Fruit fly (Drosophila melanogaster) whole organism, adult: ENCODE measurements around the gene tgo.

Experiments
- CG11617 ChIP-seq: fragments of 200-800 bp; sonication (Bioruptor generic); optimal IDR thresholded peaks from 2 replicates; lab custom pipeline; 2017; ENCODE audit warnings: mild to moderate bottlenecking, missing biosample characterization, missing genetic modification reagents, missing genetic modification characterization
- CG12768 ChIP-seq: fragments of 200-800 bp; sonication (Bioruptor generic); optimal IDR thresholded peaks from 2 replicates; lab custom pipeline; 2017; ENCODE audit warnings: missing biosample characterization, missing genetic modification characterization, mild to moderate bottlenecking, moderate library complexity, missing genetic modification reagents
- CG14711 ChIP-seq: fragments of 200-800 bp; sonication (Bioruptor generic); optimal IDR thresholded peaks from 2 replicates; lab custom pipeline; 2018; ENCODE audit warnings: missing biosample characterization, mild to moderate bottlenecking, missing genetic modification characterization, moderate library complexity
- CG1620 ChIP-seq: fragments of 200-800 bp; sonication (Bioruptor generic); optimal IDR thresholded peaks from 2 replicates; lab custom pipeline; 2016; ENCODE audit warnings: missing biosample characterization, missing genetic modification characterization
- CG33017 ChIP-seq: fragments of 200-800 bp; sonication (Bioruptor generic); optimal IDR thresholded peaks from 2 replicates; lab custom pipeline; 2018; ENCODE audit warnings: missing biosample characterization, mild to moderate bottlenecking, missing genetic modification characterization, moderate library complexity
- CG5204 ChIP-seq: fragments of 200-800 bp; sonication (Bioruptor generic); optimal IDR thresholded peaks from 2 replicates; lab custom pipeline; 2016; ENCODE audit warnings: missing biosample characterization, missing genetic modification characterization
- CG7045 ChIP-seq: fragments of 200-800 bp; sonication (Bioruptor generic); optimal IDR thresholded peaks from 2 replicates; lab custom pipeline; 2017; ENCODE audit warnings: missing biosample characterization, mild to moderate bottlenecking, missing genetic modification characterization
- CG7101 ChIP-seq: fragments of 200-800 bp; sonication (Bioruptor generic); optimal IDR thresholded peaks from 2 replicates; lab custom pipeline; 2018; ENCODE audit warnings: missing biosample characterization, mild to moderate bottlenecking, missing genetic modification characterization, moderate library complexity
- Clk ChIP-seq: fragments of 200-800 bp; sonication (Bioruptor generic); optimal IDR thresholded peaks from 2 replicates; lab custom pipeline; 2017; ENCODE audit warnings: missing biosample characterization, missing genetic modification characterization
- Crg-1 ChIP-seq: fragments of 200-800 bp; sonication (Bioruptor generic); optimal IDR thresholded peaks from 2 replicates; lab custom pipeline; 2016; ENCODE audit warnings: missing biosample characterization, missing genetic modification characterization
- Hr96 ChIP-seq: fragments of 200-800 bp; sonication (Bioruptor generic); optimal IDR thresholded peaks from 2 replicates; lab custom pipeline; 2016; ENCODE audit warnings: missing biosample characterization, missing genetic modification characterization
- Mnt ChIP-seq: fragments of 200-800 bp; sonication (Bioruptor generic); optimal IDR thresholded peaks from 2 replicates; lab custom pipeline; 2016; ENCODE audit warnings: missing biosample characterization, mild to moderate bottlenecking, missing genetic modification characterization
- bab1 ChIP-seq: fragments of 200-800 bp; sonication (Bioruptor generic); optimal IDR thresholded peaks from 3 replicates; lab custom pipeline; 2019; ENCODE audit warnings: missing biosample characterization, mild to moderate bottlenecking, missing genetic modification characterization, moderate library complexity
- cic ChIP-seq: fragments of 200-800 bp; sonication (Bioruptor generic); optimal IDR thresholded peaks from 2 replicates; lab custom pipeline; 2017; ENCODE audit warnings: missing biosample characterization, mild to moderate bottlenecking, missing genetic modification characterization, moderate library complexity
- cnc ChIP-seq, 2 experiments: fragments of >200 bp; optimal IDR thresholded peaks; 2 replicates each; lab custom pipeline; 2017
- kay ChIP-seq: fragments of 200-800 bp; sonication (Bioruptor generic); peaks from one replicate; lab custom pipeline; 2016; ENCODE audit warnings: missing biosample characterization, missing genetic modification characterization, borderline replicate concordance
- ovo ChIP-seq: fragments of 200-800 bp; sonication (Bioruptor generic); optimal IDR thresholded peaks from 2 replicates; lab custom pipeline; 2016; ENCODE audit warnings: missing biosample characterization, missing genetic modification characterization
- pad ChIP-seq: fragments of 200-800 bp; sonication (Bioruptor generic); optimal IDR thresholded peaks from 3 replicates; lab custom pipeline; 2017; ENCODE audit warnings: missing biosample characterization, missing genetic modification characterization, mild to moderate bottlenecking, moderate library complexity, missing genetic modification reagents
- tj ChIP-seq: fragments of 200-800 bp; sonication (Bioruptor generic); optimal IDR thresholded peaks from 3 replicates; lab custom pipeline; 2017; ENCODE audit warnings: missing biosample characterization, mild to moderate bottlenecking, missing genetic modification characterization, moderate library complexity
- toe ChIP-seq: fragments of 200-800 bp; sonication (Bioruptor generic); optimal IDR thresholded peaks from 2 replicates; lab custom pipeline; 2016; ENCODE audit warnings: missing biosample characterization, missing genetic modification characterization

The tgo gene

dm6 chr3R:9057032-9057397 is 37.2 kb upstream of the tgo start:
- TF ChIP-seq toe (GFP tag; lab: Kevin White, UChicago), result no peak
- TF ChIP-seq CG7101, result no peak
- TF ChIP-seq Hr96, result no peak
- no peak for TF ChIP-seq CG11617
- TF ChIP-seq Crg-1 (GFP tag; lab: Kevin White, UChicago), result no peak
- no peak for TF ChIP-seq cic (GFP tag; lab: Kevin White, UChicago)
- TF ChIP-seq CG12768 (GFP tag; lab: Kevin White, UChicago), result no peak

DNA sequence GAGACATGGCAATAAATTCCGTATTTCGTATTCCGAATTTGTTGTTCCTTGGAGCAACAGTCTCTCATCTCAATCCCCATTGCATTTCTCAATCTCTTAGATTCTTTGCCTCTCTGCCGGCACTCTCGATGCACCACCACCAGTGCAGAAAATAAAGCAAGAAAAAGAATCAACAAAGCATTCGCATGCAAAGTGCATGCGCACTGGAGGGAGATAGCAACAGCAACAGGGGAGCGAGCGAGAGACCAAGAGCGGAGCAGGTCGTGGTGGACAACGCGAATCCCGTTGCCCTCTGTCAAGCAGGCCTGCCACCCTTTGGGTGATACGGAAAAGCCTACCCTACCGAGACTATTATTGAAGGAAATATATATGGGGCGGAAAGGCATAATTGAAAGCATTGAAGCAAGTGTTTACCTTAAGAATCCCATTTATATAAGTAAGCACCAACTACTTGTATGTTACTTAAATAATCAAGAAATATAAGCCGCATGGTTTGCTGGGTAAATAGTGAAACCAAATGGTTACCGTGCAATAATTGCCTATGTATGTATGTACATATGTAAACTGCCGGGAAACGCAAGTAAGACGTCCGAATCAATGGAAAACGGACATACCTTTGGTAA is 36.7 kb upstream of the tgo start:
- TF ChIP-seq pad (peak; percentile 90), Mnt (GFP tag; lab: Kevin White, UChicago) (peak; percentile 37), ovo (peak; percentile 40), kay (GFP tag; lab: Kevin White, UChicago) (peak; percentile 83), CG7101 (no peak), CG11617 (no peak), CG1620 (GFP tag; lab: Kevin White, UChicago) (no peak), Hr96 (peak; percentile 50), toe (GFP tag; lab: Kevin White, UChicago) (no peak), CG33017 (tag; lab: Kevin White, UChicago) (peak; percentile 31)

dm6 chr3R:9055119-9056105 is 35.6 kb upstream of the tgo start:
- peak; percentile 59 for TF ChIP-seq CG1620 (GFP tag; lab: Kevin White, UChicago)
- peak; percentile 52 for TF ChIP-seq Hr96
- TF ChIP-seq CG7101, result peak; percentile 79
- no peak for TF ChIP-seq ovo
- TF ChIP-seq CG11617, result peak; percentile 44
- TF ChIP-seq CG12768 (GFP tag; lab: Kevin White, UChicago), result no peak
- peak; percentile 86 for TF ChIP-seq tj (GFP tag; lab: Kevin White, UChicago)
- TF ChIP-seq CG7045 (GFP tag; lab: Kevin White, UChicago), result peak; percentile 77
- TF ChIP-seq kay (GFP tag; lab: Kevin White, UChicago), result peak; percentile 92
- TF ChIP-seq pad, result peak; percentile 9
- no peak for TF ChIP-seq Crg-1 (GFP tag; lab: Kevin White, UChicago)
- TF ChIP-seq Clk (GFP tag; lab: Kevin White, UChicago), result no peak
- peak; percentile 14 for TF ChIP-seq toe (GFP tag; lab: Kevin White, UChicago)
- TF ChIP-seq bab1 (GFP tag; lab: Kevin White, UChicago), result peak; percentile 89
- TF ChIP-seq cic (GFP tag; lab: Kevin White, UChicago), result no peak
- peak; percentile 43 for TF ChIP-seq CG5204 (GFP tag; lab: Kevin White, UChicago)
- no peak for TF ChIP-seq cnc (optimal IDR thresholded peaks at IDR 0.05; lab: Kevin White, UChicago)
- peak; percentile 62 for TF ChIP-seq Mnt (GFP tag; lab: Kevin White, UChicago)
- peak; percentile 83 for TF ChIP-seq CG14711 (tag; lab: Kevin White, UChicago)
- TF ChIP-seq CG33017 (tag; lab: Kevin White, UChicago), result peak; percentile 73

DNA sequence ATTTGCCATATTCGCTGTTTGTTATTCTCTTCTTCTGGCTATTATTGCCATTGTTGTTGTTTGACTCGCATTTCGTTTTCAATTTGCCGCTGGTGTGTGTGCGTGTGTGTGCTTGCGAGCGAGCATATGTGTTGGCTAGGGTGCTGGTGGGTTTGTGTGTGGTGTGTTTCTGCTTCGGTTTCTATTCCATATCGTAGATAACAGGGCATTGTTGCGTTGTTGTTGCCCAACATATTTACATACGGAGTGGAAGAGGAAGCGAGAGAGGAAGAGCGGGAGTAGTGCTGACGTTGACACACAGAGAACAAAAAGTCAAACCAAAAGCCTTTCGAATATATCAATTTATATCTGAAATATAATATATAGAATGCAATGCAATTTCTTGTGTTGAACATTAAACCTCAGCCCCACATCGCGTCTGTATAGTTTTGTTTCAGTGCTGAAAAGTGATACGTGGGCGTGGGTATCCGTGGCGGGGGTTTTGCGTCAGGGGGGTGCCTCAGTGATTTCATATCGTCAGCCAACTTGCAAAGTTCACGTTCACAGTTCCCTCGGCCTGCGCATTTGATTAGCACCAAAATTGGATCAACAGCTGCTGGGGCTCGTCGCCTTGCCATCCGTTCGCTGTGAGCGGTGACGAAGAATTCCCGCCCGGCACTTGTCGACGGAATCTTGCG is 34.8 kb upstream of the tgo start:
- TF ChIP-seq CG11617 (peak; percentile 11), bab1 (GFP tag; lab: Kevin White, UChicago) (peak; percentile 63), CG7101 (peak; percentile 68), CG7045 (GFP tag; lab: Kevin White, UChicago) (peak; percentile 42), Mnt (GFP tag; lab: Kevin White, UChicago) (peak; percentile 24), cnc (optimal IDR thresholded peaks at IDR 0.05; lab: Kevin White, UChicago) (no peak), CG14711 (tag; lab: Kevin White, UChicago) (peak; percentile 55), kay (GFP tag; lab: Kevin White, UChicago) (peak; percentile 98), ovo (peak; percentile 27), CG5204 (GFP tag; lab: Kevin White, UChicago) (no peak), tj (GFP tag; lab: Kevin White, UChicago) (peak; percentile 97), pad (peak; percentile 27), cic (GFP tag; lab: Kevin White, UChicago) (peak; percentile 61), Crg-1 (GFP tag; lab: Kevin White, UChicago) (no peak), CG33017 (tag; lab: Kevin White, UChicago) (peak; percentile 11), CG1620 (GFP tag; lab: Kevin White, UChicago) (no peak), CG12768 (GFP tag; lab: Kevin White, UChicago) (no peak), Clk (GFP tag; lab: Kevin White, UChicago) (no peak), Hr96 (no peak), toe (GFP tag; lab: Kevin White, UChicago) (no peak)

dm6 chr3R:9053850-9054441 is 34.1 kb upstream of the tgo start:
- TF ChIP-seq bab1 (GFP tag; lab: Kevin White, UChicago), result no peak
- peak; percentile 79 for TF ChIP-seq Hr96
- TF ChIP-seq CG12768 (GFP tag; lab: Kevin White, UChicago), result peak; percentile 74
- peak; percentile 69 for TF ChIP-seq toe (GFP tag; lab: Kevin White, UChicago)
- TF ChIP-seq CG14711 (tag; lab: Kevin White, UChicago), result peak; percentile 52
- TF ChIP-seq CG5204 (GFP tag; lab: Kevin White, UChicago), result no peak
- peak; percentile 96 for TF ChIP-seq cic (GFP tag; lab: Kevin White, UChicago)
- TF ChIP-seq CG33017 (tag; lab: Kevin White, UChicago), result peak; percentile 69
- no peak for TF ChIP-seq kay (GFP tag; lab: Kevin White, UChicago)
- TF ChIP-seq ovo, result no peak
- TF ChIP-seq Mnt (GFP tag; lab: Kevin White, UChicago), result peak; percentile 87
- no peak for TF ChIP-seq tj (GFP tag; lab: Kevin White, UChicago)
- no peak for TF ChIP-seq Crg-1 (GFP tag; lab: Kevin White, UChicago)
- TF ChIP-seq Clk (GFP tag; lab: Kevin White, UChicago), result peak; percentile 7
- peak; percentile 75 for TF ChIP-seq CG11617
- peak; percentile 69 for TF ChIP-seq CG7101
- TF ChIP-seq cnc (optimal IDR thresholded peaks at IDR 0.05; lab: Kevin White, UChicago), result peak; percentile 80 to 97
- TF ChIP-seq CG7045 (GFP tag; lab: Kevin White, UChicago), result peak; percentile 60
- TF ChIP-seq CG1620 (GFP tag; lab: Kevin White, UChicago), result no peak
- peak; percentile 38 for TF ChIP-seq pad
